Fruit fly (Drosophila melanogaster) whole organism: ENCODE measurements around the gene Glt.

Experiments
- CG8478 ChIP-seq: fragments of >200 bp; optimal IDR thresholded peaks from 2 replicates; lab custom pipeline; 2018; ENCODE audit warnings: inconsistent platforms
- Dll ChIP-seq: fragments of >200 bp; optimal IDR thresholded peaks from 2 replicates; lab custom pipeline; 2017
- EcR ChIP-seq, 2 experiments: fragments of >200 bp; optimal IDR thresholded peaks; 2 replicates each; lab custom pipeline; 2017; ENCODE audit warnings: missing biosample characterization in 2 of 2, missing genetic modification characterization in 2 of 2, missing genetic modification reagents in 2 of 2
- pan ChIP-seq: fragments of >200 bp; optimal IDR thresholded peaks from 2 replicates; lab custom pipeline; 2017
- psq ChIP-seq: fragments of >200 bp; optimal IDR thresholded peaks from 2 replicates; lab custom pipeline; 2017
- usp ChIP-seq: fragments of >200 bp; optimal IDR thresholded peaks from 2 replicates; lab custom pipeline; 2017; ENCODE audit warnings: missing biosample characterization, missing genetic modification characterization, mixed read lengths

The Glt gene

dm6 chr2L:8708399-8709077 is 36.0 kb downstream of the Glt start:
- TF ChIP-seq pan (no peak), Dll (lab: Kevin White, UChicago) (no peak), CG8478 (lab: Kevin White, UChicago) (no peak), psq (lab: Kevin White, UChicago) (no peak), EcR (GFP tag; optimal IDR thresholded peaks at IDR 0.05; lab: Kevin White, UChicago) (no peak), usp (GFP tag; lab: Kevin White, UChicago) (no peak)

DNA sequence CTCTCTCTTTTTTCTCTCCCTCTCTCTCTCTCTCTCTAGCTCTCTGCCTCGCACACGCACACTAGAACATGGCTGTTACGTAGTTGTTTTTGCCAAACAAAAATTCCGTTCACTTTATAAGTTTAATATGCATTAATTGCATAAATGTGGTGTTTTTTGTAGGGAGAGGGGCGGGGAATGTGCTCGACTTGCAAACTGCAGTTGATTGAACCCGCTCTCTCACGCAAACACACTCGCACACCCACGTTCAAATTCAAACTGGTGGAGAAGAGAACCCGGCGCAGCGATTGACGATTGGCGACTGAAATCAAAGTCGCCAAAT is 36.5 kb downstream of the Glt start:
- TF ChIP-seq pan = no peak
- TF ChIP-seq EcR (GFP tag; optimal IDR thresholded peaks at IDR 0.05; lab: Kevin White, UChicago) = peak; percentile 59 to 86

- TF ChIP-seq psq (lab: Kevin White, UChicago) = no peak
- TF ChIP-seq CG8478 (lab: Kevin White, UChicago) = no peak
- no peak for TF ChIP-seq pan
- no peak for TF ChIP-seq usp (GFP tag; lab: Kevin White, UChicago)
- TF ChIP-seq Dll (lab: Kevin White, UChicago) = no peak
- no peak for TF ChIP-seq EcR (GFP tag; optimal IDR thresholded peaks at IDR 0.05; lab: Kevin White, UChicago)
These were observed 36.9 kb downstream of the Glt start, which contains the start of gene Hnf4 for dm6 chr2L:8709413-8709812. Gene Hnf4, minus strand, starts transcription at chr2L:8709611.

dm6 chr2L:8714513-8714912 is 42.0 kb downstream of the Glt start:
- TF ChIP-seq CG8478 (lab: Kevin White, UChicago) (no peak), pan (no peak), psq (lab: Kevin White, UChicago) (no peak), usp (GFP tag; lab: Kevin White, UChicago) (no peak), EcR (GFP tag; optimal IDR thresholded peaks at IDR 0.05; lab: Kevin White, UChicago) (no peak), Dll (lab: Kevin White, UChicago) (no peak)

DNA sequence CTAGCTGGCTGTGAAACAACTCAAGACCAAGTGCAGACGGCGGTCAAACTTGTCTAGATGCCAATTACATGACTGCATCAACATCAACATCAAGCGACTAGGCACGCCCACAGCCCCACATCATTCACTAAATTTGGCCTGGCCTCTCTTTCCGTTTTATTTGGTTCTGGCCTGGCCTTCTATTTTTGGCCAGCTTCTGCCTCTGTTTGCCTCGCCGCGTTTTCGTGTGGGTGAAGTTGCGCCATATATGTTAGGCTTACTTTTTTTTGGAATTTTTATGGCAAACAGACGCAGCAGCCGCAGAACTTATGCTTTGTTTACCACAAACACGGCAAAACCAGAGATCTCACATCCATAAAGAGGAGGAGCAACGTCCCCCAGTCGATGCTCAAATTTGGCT is 43.0 kb downstream of the Glt start:
- TF ChIP-seq CG8478 (lab: Kevin White, UChicago) (no peak), pan (no peak), usp (GFP tag; lab: Kevin White, UChicago) (no peak), psq (lab: Kevin White, UChicago) (no peak), Dll (lab: Kevin White, UChicago) (no peak), EcR (GFP tag; optimal IDR thresholded peaks at IDR 0.05; lab: Kevin White, UChicago) (no peak)

DNA sequence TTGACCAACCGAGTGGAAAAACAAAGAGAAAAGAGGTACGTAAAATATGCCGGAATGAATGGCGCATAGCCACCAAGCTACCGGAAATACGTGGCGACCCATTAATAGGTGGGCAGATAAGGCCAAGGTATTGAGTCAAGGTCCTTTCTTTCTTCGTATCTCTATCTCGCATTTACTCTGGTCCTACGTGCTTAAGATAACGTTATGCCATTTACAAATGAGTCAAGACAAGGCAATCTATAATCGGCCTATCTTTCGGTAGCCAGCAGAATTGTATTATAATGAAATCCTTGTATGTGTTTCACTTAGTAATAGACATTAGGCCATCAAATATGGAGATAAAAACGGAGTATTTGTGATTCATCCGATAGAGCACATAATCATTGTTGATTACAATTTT is 43.9 kb downstream of the Glt start:
- TF ChIP-seq psq (lab: Kevin White, UChicago) = no peak
- TF ChIP-seq pan = no peak
- TF ChIP-seq EcR (GFP tag; optimal IDR thresholded peaks at IDR 0.05; lab: Kevin White, UChicago) = no peak
- no peak for TF ChIP-seq Dll (lab: Kevin White, UChicago)
- no peak for TF ChIP-seq usp (GFP tag; lab: Kevin White, UChicago)
- TF ChIP-seq CG8478 (lab: Kevin White, UChicago) = no peak

dm6 chr2L:8717618-8718336 is 45.3 kb downstream of the Glt start:
- TF ChIP-seq EcR (GFP tag; optimal IDR thresholded peaks at IDR 0.05; lab: Kevin White, UChicago) = peak in 1 of 2 experiments; percentile 12
- no peak for TF ChIP-seq usp (GFP tag; lab: Kevin White, UChicago)

DNA sequence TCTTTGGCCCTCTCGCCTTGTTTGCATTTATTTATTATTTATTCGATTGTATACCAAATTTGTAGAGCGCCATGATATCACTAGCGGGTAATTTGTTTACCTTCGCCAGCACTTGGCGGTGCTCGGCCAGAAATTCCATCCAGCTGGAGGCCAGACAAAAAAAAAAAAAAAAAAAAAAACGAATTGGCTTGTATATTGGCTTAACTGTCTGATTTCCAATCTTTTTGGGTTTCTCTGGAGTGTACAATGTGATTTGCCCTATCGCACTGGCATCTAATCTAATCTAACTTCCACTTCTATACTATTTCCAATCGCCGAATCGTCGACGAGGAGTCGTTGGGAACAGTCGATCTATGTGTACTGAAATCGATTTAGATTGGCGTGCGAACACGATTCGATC is 47.3 kb downstream of the Glt start:
- TF ChIP-seq CG8478 (lab: Kevin White, UChicago) = no peak
- no peak for TF ChIP-seq EcR (GFP tag; optimal IDR thresholded peaks at IDR 0.05; lab: Kevin White, UChicago)

DNA sequence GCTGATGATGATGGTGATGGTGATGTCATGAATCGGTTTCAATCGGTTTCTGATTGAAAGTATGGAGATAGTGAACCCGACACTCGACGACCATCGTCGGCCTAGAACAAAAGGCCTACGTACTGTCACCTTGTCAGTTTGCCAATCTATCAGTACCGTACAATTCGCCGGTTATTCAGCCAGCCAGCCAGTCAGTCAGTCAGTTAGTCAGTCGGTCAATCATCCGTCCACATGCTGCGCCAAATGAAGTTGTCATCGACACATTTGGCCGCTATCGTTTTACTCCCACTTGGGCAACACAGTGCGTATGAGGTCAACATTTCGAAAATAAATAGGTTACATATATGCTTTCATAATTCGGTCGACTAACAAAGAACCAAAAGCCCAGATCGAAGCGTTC is 48.5 kb downstream of the Glt start:
- TF ChIP-seq usp (GFP tag; lab: Kevin White, UChicago) = no peak
- no peak for TF ChIP-seq pan
- no peak for TF ChIP-seq Dll (lab: Kevin White, UChicago)
- TF ChIP-seq psq (lab: Kevin White, UChicago) = no peak
- no peak for TF ChIP-seq CG8478 (lab: Kevin White, UChicago)
- TF ChIP-seq EcR (GFP tag; optimal IDR thresholded peaks at IDR 0.05; lab: Kevin White, UChicago) = no peak
